Fruit fly (Drosophila melanogaster) whole organism, embryonic: ENCODE measurements around the gene CG13653.

Source experiments
- B-H2 ChIP-seq: fragments of 200-800 bp; sonication (Bioruptor generic); optimal IDR thresholded peaks from 2 replicates; lab custom pipeline; 2018; ENCODE audit warnings: missing biosample characterization, mild to moderate bottlenecking, missing genetic modification characterization
- Bgb ChIP-seq: fragments of 200-800 bp; sonication (Bioruptor generic); IDR thresholded peaks from 2 replicates; pipeline ENCODE4 v1.3.6; 2022; ENCODE audit warnings: missing biosample characterization, missing genetic modification characterization; ENCODE audit not compliant: partially characterized antibody
- CG11085 ChIP-seq: fragments of 200-800 bp; sonication (Bioruptor generic); IDR thresholded peaks from 2 replicates; pipeline ENCODE4 v1.3.6; 2022; ENCODE audit warnings: missing biosample characterization, missing genetic modification characterization
- CG12299 ChIP-seq: fragments of 200-800 bp; sonication (Bioruptor generic); optimal IDR thresholded peaks from 2 replicates; lab custom pipeline; 2018; ENCODE audit warnings: missing biosample characterization, mild to moderate bottlenecking, missing genetic modification characterization
- CG12391 ChIP-seq: fragments of 200-800 bp; sonication (Bioruptor generic); optimal IDR thresholded peaks from 3 replicates; lab custom pipeline; 2018; ENCODE audit warnings: missing biosample characterization, mild to moderate bottlenecking, missing genetic modification characterization, moderate library complexity
- CG13424 ChIP-seq: fragments of 200-800 bp; sonication (Bioruptor generic); optimal IDR thresholded peaks from 2 replicates; lab custom pipeline; 2019; ENCODE audit warnings: missing biosample characterization, mild to moderate bottlenecking, missing genetic modification characterization, moderate library complexity
- CG13894 ChIP-seq: fragments of 200-800 bp; sonication (Bioruptor generic); optimal IDR thresholded peaks from 3 replicates; lab custom pipeline; 2018; ENCODE audit warnings: missing biosample characterization, mild to moderate bottlenecking, missing genetic modification characterization, moderate library complexity
- CG14860 ChIP-seq: fragments of 200-800 bp; sonication (Bioruptor generic); IDR thresholded peaks from 3 replicates; pipeline ENCODE4 v1.3.6; 2022; ENCODE audit warnings: missing biosample characterization, missing genetic modification characterization; ENCODE audit not compliant: partially characterized antibody
- CG1647 ChIP-seq: fragments of 200-800 bp; sonication (Bioruptor generic); optimal IDR thresholded peaks from 3 replicates; lab custom pipeline; 2016; ENCODE audit warnings: missing biosample characterization, missing genetic modification characterization
- CG16779 ChIP-seq: fragments of 200-800 bp; sonication (Bioruptor generic); IDR thresholded peaks from 2 replicates; pipeline ENCODE4 v1.3.6; 2022; ENCODE audit warnings: missing biosample characterization, missing genetic modification characterization
- CG17328 ChIP-seq: fragments of 200-800 bp; sonication (Bioruptor generic); IDR thresholded peaks from 2 replicates; pipeline ENCODE4 v1.3.6; 2022; ENCODE audit warnings: missing biosample characterization, missing genetic modification characterization
- CG17802 ChIP-seq: fragments of 200-800 bp; sonication (Bioruptor generic); optimal IDR thresholded peaks from 2 replicates; lab custom pipeline; 2018; ENCODE audit warnings: missing biosample characterization, mild to moderate bottlenecking, missing genetic modification characterization, moderate library complexity
- CG18599 ChIP-seq: fragments of 200-800 bp; sonication (Bioruptor generic); optimal IDR thresholded peaks from 3 replicates; lab custom pipeline; 2017; ENCODE audit warnings: missing biosample characterization, missing genetic modification characterization, mild to moderate bottlenecking, moderate library complexity, missing genetic modification reagents
- CG18764 ChIP-seq: fragments of 200-800 bp; sonication (Bioruptor generic); optimal IDR thresholded peaks from 3 replicates; lab custom pipeline; 2016; ENCODE audit warnings: missing biosample characterization, missing genetic modification characterization
- CG2889 ChIP-seq: fragments of 200-800 bp; sonication (Bioruptor generic); IDR thresholded peaks from 3 replicates; pipeline ENCODE4 v1.3.6; 2022; ENCODE audit warnings: missing biosample characterization, missing genetic modification characterization
- CG34422 ChIP-seq: fragments of 200-800 bp; sonication (Bioruptor generic); IDR thresholded peaks from 3 replicates; pipeline ENCODE4 v1.3.6; 2022; ENCODE audit warnings: missing biosample characterization, missing genetic modification characterization
- CG43689 ChIP-seq: fragments of 200-800 bp; sonication (Bioruptor generic); IDR thresholded peaks from 2 replicates; pipeline ENCODE4 v1.3.6; 2022; ENCODE audit warnings: missing biosample characterization, missing genetic modification characterization
- CG4707 ChIP-seq: fragments of 200-800 bp; sonication (Bioruptor generic); optimal IDR thresholded peaks from 2 replicates; lab custom pipeline; 2018; ENCODE audit warnings: missing biosample characterization, mild to moderate bottlenecking, missing genetic modification characterization, moderate library complexity
- CG7839 ChIP-seq: fragments of 200-800 bp; sonication (Bioruptor generic); optimal IDR thresholded peaks from 3 replicates; lab custom pipeline; 2018; ENCODE audit warnings: missing biosample characterization, mild to moderate bottlenecking, missing genetic modification characterization, moderate library complexity
- CG8290 ChIP-seq, 3 experiments: fragments of 200-800 bp; sonication (Bioruptor generic); optimal IDR thresholded peaks; 2 replicates each; lab custom pipeline; 2016 to 2019; ENCODE audit warnings: missing biosample characterization in 3 of 3, missing genetic modification characterization in 3 of 3, mild to moderate bottlenecking in 2 of 3, moderate library complexity in 1 of 3
- CG8388 ChIP-seq: fragments of 200-800 bp; sonication (Bioruptor generic); optimal IDR thresholded peaks from 2 replicates; lab custom pipeline; 2019; ENCODE audit warnings: missing biosample characterization, mild to moderate bottlenecking, missing genetic modification characterization, moderate library complexity
- CG8765 ChIP-seq: fragments of 200-800 bp; sonication (Bioruptor generic); IDR thresholded peaks from 2 replicates; pipeline ENCODE4 v1.3.6; 2022; ENCODE audit warnings: missing biosample characterization, missing genetic modification characterization
- Gug ChIP-seq: fragments of 200-800 bp; sonication (Bioruptor generic); IDR thresholded peaks from 4 replicates; pipeline ENCODE4 v1.3.6; 2022; ENCODE audit warnings: missing biosample characterization, missing genetic modification characterization
- HHEX ChIP-seq: fragments of 200-800 bp; sonication (Bioruptor generic); optimal IDR thresholded peaks from 3 replicates; lab custom pipeline; 2017; ENCODE audit warnings: missing biosample characterization, mild to moderate bottlenecking, missing genetic modification characterization, missing genetic modification reagents
- HLH4C ChIP-seq: fragments of 200-800 bp; sonication (Bioruptor generic); IDR thresholded peaks from 3 replicates; pipeline ENCODE4 v1.3.6; 2022; ENCODE audit warnings: missing biosample characterization, missing genetic modification characterization; ENCODE audit not compliant: partially characterized antibody
- Jarid2 ChIP-seq: fragments of 200-800 bp; sonication (Bioruptor generic); optimal IDR thresholded peaks from 3 replicates; lab custom pipeline; 2017; ENCODE audit warnings: mild to moderate bottlenecking, missing biosample characterization, missing genetic modification reagents, missing genetic modification characterization
- Kr ChIP-seq: fragments of 200-800 bp; sonication (Bioruptor generic); optimal IDR thresholded peaks from 2 replicates; lab custom pipeline; 2017; ENCODE audit warnings: missing biosample characterization, mild to moderate bottlenecking, missing genetic modification characterization
- NFAT ChIP-seq: fragments of 200-800 bp; sonication (Bioruptor generic); IDR thresholded peaks from 2 replicates; pipeline ENCODE4 v1.3.6; 2022; ENCODE audit warnings: missing biosample characterization, missing genetic modification characterization
- Nf-YA ChIP-seq: fragments of 200-800 bp; sonication (Bioruptor generic); IDR thresholded peaks from 2 replicates; pipeline ENCODE4 v1.3.6; 2022; ENCODE audit warnings: missing biosample characterization, missing genetic modification characterization
- Nf-YB ChIP-seq: fragments of 200-800 bp; sonication (Bioruptor generic); optimal IDR thresholded peaks from 3 replicates; lab custom pipeline; 2019; ENCODE audit warnings: missing biosample characterization, mild to moderate bottlenecking, missing genetic modification characterization, moderate library complexity
- Scr ChIP-seq: fragments of 200-800 bp; sonication (Bioruptor generic); IDR thresholded peaks from 2 replicates; pipeline ENCODE4 v1.3.6; 2022; ENCODE audit warnings: missing biosample characterization, missing genetic modification characterization; ENCODE audit not compliant: partially characterized antibody
- amos ChIP-seq: fragments of 200-800 bp; sonication (Bioruptor generic); IDR thresholded peaks from 2 replicates; pipeline ENCODE4 v1.3.6; 2022; ENCODE audit warnings: missing biosample characterization, missing genetic modification characterization; ENCODE audit not compliant: partially characterized antibody
- ap ChIP-seq: fragments of 200-800 bp; sonication (Bioruptor generic); IDR thresholded peaks from 2 replicates; pipeline ENCODE4 v1.3.6; 2022; ENCODE audit warnings: missing biosample characterization, missing genetic modification characterization
- ci ChIP-seq: fragments of 200-800 bp; sonication (Bioruptor generic); IDR thresholded peaks from 3 replicates; pipeline ENCODE4 v1.3.6; 2022; ENCODE audit warnings: missing biosample characterization, missing genetic modification characterization
- dimm ChIP-seq: fragments of 200-800 bp; sonication (Bioruptor generic); IDR thresholded peaks from 2 replicates; pipeline ENCODE4 v1.3.6; 2022; ENCODE audit warnings: missing biosample characterization, missing genetic modification characterization
- dmrt99B ChIP-seq: fragments of 200-800 bp; sonication (Bioruptor generic); optimal IDR thresholded peaks from 2 replicates; lab custom pipeline; 2018; ENCODE audit warnings: missing biosample characterization, mild to moderate bottlenecking, missing genetic modification characterization, moderate library complexity
- ems ChIP-seq: fragments of 200-800 bp; sonication (Bioruptor generic); optimal IDR thresholded peaks from 3 replicates; lab custom pipeline; 2016; ENCODE audit warnings: missing biosample characterization, missing genetic modification characterization
- gro ChIP-seq: fragments of 200-800 bp; sonication (Bioruptor generic); optimal IDR thresholded peaks from 2 replicates; lab custom pipeline; 2016; ENCODE audit warnings: missing biosample characterization, missing genetic modification characterization
- kay ChIP-seq: fragments of 200-800 bp; sonication (Bioruptor generic); optimal IDR thresholded peaks from 2 replicates; lab custom pipeline; 2016; ENCODE audit warnings: missing biosample characterization, missing genetic modification characterization
- knrl ChIP-seq: fragments of 200-800 bp; sonication (Bioruptor generic); IDR thresholded peaks from 3 replicates; pipeline ENCODE4 v1.3.6; 2022; ENCODE audit warnings: missing biosample characterization, missing genetic modification characterization; ENCODE audit not compliant: partially characterized antibody
- onecut ChIP-seq: fragments of 200-800 bp; sonication (Bioruptor generic); IDR thresholded peaks from 2 replicates; pipeline ENCODE4 v1.3.6; 2022; ENCODE audit warnings: missing biosample characterization, missing genetic modification characterization
- salm ChIP-seq: fragments of 200-800 bp; sonication (Bioruptor generic); optimal IDR thresholded peaks from 2 replicates; lab custom pipeline; 2018; ENCODE audit warnings: missing biosample characterization, mild to moderate bottlenecking, missing genetic modification characterization
- seq ChIP-seq: fragments of 200-800 bp; sonication (Bioruptor generic); IDR thresholded peaks from 2 replicates; pipeline ENCODE4 v1.3.6; 2022; ENCODE audit warnings: missing biosample characterization, missing genetic modification characterization
- slbo ChIP-seq: fragments of 200-800 bp; sonication (Bioruptor generic); IDR thresholded peaks from 2 replicates; pipeline ENCODE4 v1.3.6; 2022; ENCODE audit warnings: missing biosample characterization, missing genetic modification characterization
- tna ChIP-seq: fragments of 200-800 bp; sonication (Bioruptor generic); IDR thresholded peaks from 2 replicates; pipeline ENCODE4 v1.3.6; 2022; ENCODE audit warnings: missing biosample characterization, missing genetic modification characterization; ENCODE audit not compliant: partially characterized antibody
- vvl ChIP-seq: fragments of 200-800 bp; sonication (Bioruptor generic); IDR thresholded peaks from 2 replicates; pipeline ENCODE4 v1.3.6; 2022; ENCODE audit warnings: missing biosample characterization, missing genetic modification characterization
- wdn ChIP-seq: fragments of 200-800 bp; sonication (Bioruptor generic); IDR thresholded peaks from 2 replicates; pipeline ENCODE4 v1.3.6; 2022; ENCODE audit warnings: missing biosample characterization, missing genetic modification characterization
- zen2 ChIP-seq: fragments of 200-800 bp; sonication (Bioruptor generic); IDR thresholded peaks from 3 replicates; pipeline ENCODE4 v1.3.6; 2022; ENCODE audit warnings: missing biosample characterization, missing genetic modification characterization; ENCODE audit not compliant: partially characterized antibody
- zfh1 ChIP-seq: fragments of 200-800 bp; sonication (Bioruptor generic); IDR thresholded peaks from 3 replicates; pipeline ENCODE4 v1.3.6; 2022; ENCODE audit warnings: missing biosample characterization, missing genetic modification characterization
- zfh2 ChIP-seq: fragments of 200-800 bp; sonication (Bioruptor generic); optimal IDR thresholded peaks from 2 replicates; lab custom pipeline; 2016; ENCODE audit warnings: missing biosample characterization, missing genetic modification characterization

The CG13653 gene

DNA sequence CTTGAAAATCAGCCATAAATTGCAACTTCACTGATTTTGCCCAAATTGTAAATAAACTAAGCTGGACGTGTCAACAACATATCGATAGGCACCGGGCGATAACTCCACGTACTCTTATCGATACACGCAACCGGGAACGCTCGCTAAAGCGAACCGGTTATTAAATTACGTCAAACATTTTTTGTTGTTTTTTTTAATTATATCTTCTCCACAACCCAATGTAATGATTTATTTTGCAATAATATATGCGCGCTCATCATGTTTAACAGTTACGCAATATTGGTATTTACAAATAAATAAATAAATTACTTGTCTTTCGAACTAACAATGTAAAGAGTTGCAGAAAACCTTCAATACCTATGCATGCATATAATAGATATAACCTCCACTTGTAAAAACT lies 19.8 kb downstream of the CG13653 start, which contains the start of gene Saysd1 (continued):
- peak; percentile 90 for TF ChIP-seq HLH4C (GFP tag; lab: Robert Waterston, UW)
- TF ChIP-seq Bgb (GFP tag; lab: Robert Waterston, UW) = peak; percentile 85
- TF ChIP-seq zfh1 (GFP tag; lab: Robert Waterston, UW) = peak; percentile 45; the same call in 1 of the 3 replicates
- peak; percentile 10 for TF ChIP-seq zfh2 (GFP tag; lab: Kevin White, UChicago)
- no peak for TF ChIP-seq HHEX (GFP tag; lab: Kevin White, UChicago)
- TF ChIP-seq zen2 = peak; percentile 84
- no peak for TF ChIP-seq CG12391 (tag; lab: Kevin White, UChicago)
- TF ChIP-seq CG17802 (tag; lab: Kevin White, UChicago) = no peak
- no peak for TF ChIP-seq salm (tag; lab: Kevin White, UChicago)
- TF ChIP-seq vvl (GFP tag; lab: Robert Waterston, UW) = peak; percentile 60
- TF ChIP-seq seq (GFP tag; lab: Robert Waterston, UW) = no peak
- peak; percentile 80 for TF ChIP-seq CG14860
- no peak for TF ChIP-seq CG13894
- no peak for TF ChIP-seq ap (GFP tag; lab: Robert Waterston, UW)
- TF ChIP-seq CG8765 (GFP tag; lab: Robert Waterston, UW) = no peak
- peak; percentile 32 for TF ChIP-seq CG18599 (GFP tag; lab: Kevin White, UChicago)
- TF ChIP-seq Scr (GFP tag; lab: Robert Waterston, UW) = peak; percentile 86
- no peak for TF ChIP-seq CG13424 (tag; lab: Kevin White, UChicago)
- TF ChIP-seq CG8290 (GFP tag; optimal IDR thresholded peaks at IDR 0.05; lab: Kevin White, UChicago) = peak; percentile 4
- peak in 1 of 2 experiments; percentile 5 for TF ChIP-seq CG8290 (tag; optimal IDR thresholded peaks at IDR 0.05; lab: Kevin White, UChicago)
- TF ChIP-seq ems (GFP tag; lab: Kevin White, UChicago) = no peak
- no peak for TF ChIP-seq CG17328 (GFP tag; lab: Robert Waterston, UW)
- TF ChIP-seq Nf-YB (GFP tag; lab: Kevin White, UChicago) = no peak
- no peak for TF ChIP-seq CG8388 (GFP tag; lab: Kevin White, UChicago)
- no peak for TF ChIP-seq CG18764 (GFP tag; lab: Kevin White, UChicago)
- TF ChIP-seq CG2889 (GFP tag; lab: Robert Waterston, UW) = no peak
- no peak for TF ChIP-seq CG12299
- TF ChIP-seq Jarid2 (GFP tag; lab: Kevin White, UChicago) = no peak
- TF ChIP-seq Kr = no peak
- no peak for TF ChIP-seq slbo (GFP tag; lab: Robert Waterston, UW)
- 0 out of 2 replicates have a peak, but pooled peaks have one; percentile 25 for TF ChIP-seq Nf-YA
- TF ChIP-seq Gug (GFP tag; lab: Robert Waterston, UW) = peak; percentile 35; the same call in 1 of the 4 replicates
- no peak for TF ChIP-seq dmrt99B (tag; lab: Kevin White, UChicago)
- no peak for TF ChIP-seq wdn (GFP tag; lab: Robert Waterston, UW)
- no peak for TF ChIP-seq CG43689
- TF ChIP-seq knrl (GFP tag; lab: Robert Waterston, UW) = peak; percentile 81
- TF ChIP-seq onecut (GFP tag; lab: Robert Waterston, UW) = no peak
- TF ChIP-seq CG11085 (GFP tag; lab: Robert Waterston, UW) = 0 out of 2 replicates have a peak, but pooled peaks have one; percentile 8
- no peak for TF ChIP-seq CG1647
- TF ChIP-seq ci = 0 out of 3 replicates have a peak, but pooled peaks have one; percentile 17
- TF ChIP-seq gro (GFP tag; lab: Kevin White, UChicago) = no peak
- peak; percentile 44 for TF ChIP-seq CG7839 (tag; lab: Kevin White, UChicago)
- TF ChIP-seq amos = peak; percentile 79
- no peak; the same call in 2 of the 3 replicates for TF ChIP-seq CG34422 (GFP tag; lab: Robert Waterston, UW)
- peak; percentile 14 for TF ChIP-seq kay (GFP tag; lab: Kevin White, UChicago)
- TF ChIP-seq CG16779 (GFP tag; lab: Robert Waterston, UW) = no peak
- TF ChIP-seq dimm (GFP tag; lab: Robert Waterston, UW) = no peak
- peak; percentile 81 for TF ChIP-seq tna
- no peak for TF ChIP-seq B-H2 (GFP tag; lab: Kevin White, UChicago)
- peak; percentile 47; the same call in 1 of the 2 replicates for TF ChIP-seq NFAT
- no peak for TF ChIP-seq CG4707 (GFP tag; lab: Kevin White, UChicago)
